Fruit fly (Drosophila melanogaster): ENCODE results near the gene CG14416.
A peak's percentile ranks its signal among the peaks of the same experiment; 100 is the strongest.

CG14416 gene

DNA sequence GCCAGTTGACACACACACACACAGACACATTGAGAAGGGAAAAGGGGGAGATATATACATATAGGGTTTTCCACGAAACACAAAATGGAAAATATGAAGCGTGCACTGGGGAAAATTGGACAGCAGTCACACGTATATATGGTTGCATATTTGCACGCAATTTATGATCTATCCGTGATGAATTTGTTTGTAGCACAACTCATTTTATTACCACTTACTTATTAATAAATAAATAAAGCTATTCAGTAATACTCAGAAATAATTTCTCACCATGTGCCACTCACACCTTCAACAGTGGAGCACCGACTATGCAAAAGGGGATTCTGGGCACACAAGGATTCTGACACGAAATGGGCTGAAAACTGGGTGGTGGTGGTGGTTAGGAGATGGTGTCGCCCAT, 41.4 kb upstream of the CG14416 start (continued):
- TF ChIP-seq lmd (GFP tag; IDR thresholded peaks at IDR 0.05) (peak; percentile 41), row (GFP tag; IDR thresholded peaks at IDR 0.05) (peak; percentile 52; the same call in 2 of the 3 replicates), maf-S (GFP tag; optimal IDR thresholded peaks at IDR 0.05) (no peak), CG18599 (GFP tag; optimal IDR thresholded peaks at IDR 0.05) (peak; percentile 63), CG34422 (GFP tag; IDR thresholded peaks at IDR 0.05) (no peak), Hr51 (GFP tag; optimal IDR thresholded peaks at IDR 0.05) (no peak), CG10274 (GFP tag; optimal IDR thresholded peaks at IDR 0.05) (no peak)

DNA sequence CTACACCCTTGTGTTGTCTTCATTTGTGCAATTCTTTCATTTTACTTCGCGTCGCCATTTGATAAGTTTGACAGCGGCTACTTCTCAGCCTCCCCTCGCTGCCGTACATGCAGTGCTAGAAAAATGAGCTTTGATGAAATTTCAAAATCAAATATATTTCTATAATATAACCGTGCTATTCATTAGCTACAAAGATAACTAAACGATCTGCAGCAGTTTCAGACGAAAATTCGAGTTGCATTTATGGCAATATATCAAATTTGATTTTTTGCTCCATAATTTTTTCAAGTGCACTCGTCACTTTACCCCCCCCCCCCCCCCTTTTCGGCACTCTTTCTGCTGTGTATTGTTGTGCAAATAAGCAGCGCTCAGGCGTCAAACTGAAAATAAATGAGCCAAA, 39.9 kb upstream of the CG14416 start:
- 0 out of 2 replicates have a peak, but pooled peaks have one; percentile 22 for TF ChIP-seq Ptx1 (GFP tag; IDR thresholded peaks at IDR 0.05)
- no peak for TF ChIP-seq HLH4C (GFP tag; IDR thresholded peaks at IDR 0.05; ENCODE audit: partially characterized antibody)
- no peak for TF ChIP-seq otp (GFP tag; IDR thresholded peaks at IDR 0.05)
- peak; percentile 37 for TF ChIP-seq CG7839 (tag; optimal IDR thresholded peaks at IDR 0.05)
- TF ChIP-seq CG2712 (tag; optimal IDR thresholded peaks at IDR 0.05): peak; percentile 13
- peak; percentile 20 for TF ChIP-seq phol (tag; optimal IDR thresholded peaks at IDR 0.05)
- TF ChIP-seq Hr51 (GFP tag; optimal IDR thresholded peaks at IDR 0.05): peak in 1 of 2 experiments; percentile 17
- no peak for TF ChIP-seq ro (GFP tag; IDR thresholded peaks at IDR 0.05)
- TF ChIP-seq ATbp (GFP tag; optimal IDR thresholded peaks at IDR 0.05): peak; percentile 26
- TF ChIP-seq row (GFP tag; IDR thresholded peaks at IDR 0.05): peak; percentile 56
- TF ChIP-seq lab (GFP tag; optimal IDR thresholded peaks at IDR 0.05): peak; percentile 48
- TF ChIP-seq CG8765 (GFP tag; IDR thresholded peaks at IDR 0.05): no peak
- peak; percentile 21 for TF ChIP-seq Blimp-1 (GFP tag; optimal IDR thresholded peaks at IDR 0.05)
- no peak for TF ChIP-seq CG7963 (GFP tag; IDR thresholded peaks at IDR 0.05; ENCODE audit: partially characterized antibody)
- TF ChIP-seq CG18599 (GFP tag; optimal IDR thresholded peaks at IDR 0.05): peak; percentile 45
- peak; percentile 2 for TF ChIP-seq Fer3 (tag; optimal IDR thresholded peaks at IDR 0.05)
- no peak for TF ChIP-seq jigr1 (GFP tag; IDR thresholded peaks at IDR 0.05)
- 0 out of 3 replicates have a peak, but pooled peaks have one; percentile 41 for TF ChIP-seq ci (GFP tag; IDR thresholded peaks at IDR 0.05)
- TF ChIP-seq slbo (GFP tag; IDR thresholded peaks at IDR 0.05): peak; percentile 54
- TF ChIP-seq grau (tag; optimal IDR thresholded peaks at IDR 0.05): peak; percentile 21
- TF ChIP-seq dmrt11E (tag; optimal IDR thresholded peaks at IDR 0.05): no peak
- TF ChIP-seq ewg (GFP tag; optimal IDR thresholded peaks at IDR 0.05): peak; percentile 4
- no peak for TF ChIP-seq Spps (tag; optimal IDR thresholded peaks at IDR 0.05)
- 0 out of 2 replicates have a peak, but pooled peaks have one; percentile 14 for TF ChIP-seq CG17328 (GFP tag; IDR thresholded peaks at IDR 0.05)
- TF ChIP-seq bsh (GFP tag; optimal IDR thresholded peaks at IDR 0.05): peak in 1 of 2 experiments; percentile 21
- 0 out of 2 replicates have a peak, but pooled peaks have one; percentile 12 for TF ChIP-seq seq (GFP tag; IDR thresholded peaks at IDR 0.05)
- peak; percentile 36 for TF ChIP-seq unpg (GFP tag; optimal IDR thresholded peaks at IDR 0.05)
- TF ChIP-seq CG11247 (GFP tag; IDR thresholded peaks at IDR 0.05): no peak
- peak; percentile 36 for TF ChIP-seq Oli (tag; optimal IDR thresholded peaks at IDR 0.05)
- no peak for TF ChIP-seq CG7357 (GFP tag; IDR thresholded peaks at IDR 0.05)
- TF ChIP-seq CG13424 (tag; optimal IDR thresholded peaks at IDR 0.05): peak; percentile 10
- no peak for TF ChIP-seq CG10147 (GFP tag; optimal IDR thresholded peaks at IDR 0.05)
- 0 out of 2 replicates have a peak, but pooled peaks have one; percentile 34 for TF ChIP-seq vvl (GFP tag; IDR thresholded peaks at IDR 0.05)
- TF ChIP-seq lilli (GFP tag; optimal IDR thresholded peaks at IDR 0.05): peak; percentile 5
- TF ChIP-seq crp (GFP tag; optimal IDR thresholded peaks at IDR 0.05): no peak
- peak; percentile 24 for TF ChIP-seq CG2678 (tag; optimal IDR thresholded peaks at IDR 0.05)
- 0 out of 2 replicates have a peak, but pooled peaks have one; percentile 10 for TF ChIP-seq Rfx (GFP tag; IDR thresholded peaks at IDR 0.05)
- TF ChIP-seq NfI (GFP tag; optimal IDR thresholded peaks at IDR 0.05): no peak
- TF ChIP-seq MBD-R2 (GFP tag; IDR thresholded peaks at IDR 0.05): no peak
- TF ChIP-seq CG2120 (GFP tag; optimal IDR thresholded peaks at IDR 0.05): peak; percentile 20
- peak; percentile 30; the same call in 1 of the 2 replicates for TF ChIP-seq lmd (GFP tag; IDR thresholded peaks at IDR 0.05)
- 0 out of 2 replicates have a peak, but pooled peaks have one; percentile 39 for TF ChIP-seq CG14441 (GFP tag; IDR thresholded peaks at IDR 0.05)
- peak; percentile 20 for TF ChIP-seq caup (GFP tag; optimal IDR thresholded peaks at IDR 0.05; ENCODE audit: severe bottlenecking)
